Worm (Caenorhabditis elegans): Measurements from ENCODE around the gene C45B2.3.

The C45B2.3 gene

ce11 chrX:6098420-6098819, 15.7 kb downstream of the C45B2.3 start:
- TF ChIP-seq sma-9 (GFP tag; optimal IDR thresholded peaks at IDR 0.05) (peak; percentile 44), sma-9 (tag; optimal IDR thresholded peaks at IDR 0.05) (no peak), crh-2 (tag; optimal IDR thresholded peaks at IDR 0.05) (peak; percentile 10), C34F6.9 (tag; optimal IDR thresholded peaks at IDR 0.05) (no peak), zag-1 (tag; optimal IDR thresholded peaks at IDR 0.05) (no peak), fos-1 (tag; optimal IDR thresholded peaks at IDR 0.05) (peak; percentile 74), lin-13 (GFP tag; optimal IDR thresholded peaks at IDR 0.05) (no peak)

- TF ChIP-seq elt-1 (tag; optimal IDR thresholded peaks at IDR 0.05) (no peak), nhr-25 (tag; optimal IDR thresholded peaks at IDR 0.05) (peak; percentile 48), ztf-11 (tag; optimal IDR thresholded peaks at IDR 0.05) (no peak), blmp-1 (tag; optimal IDR thresholded peaks at IDR 0.05; ENCODE audit: insufficient read depth) (peak; percentile 16), fos-1 (tag; optimal IDR thresholded peaks at IDR 0.05) (peak; percentile 65), sem-4 (tag; optimal IDR thresholded peaks at IDR 0.05) (no peak), ama-1 (optimal IDR thresholded peaks at IDR 0.05) (no peak), sma-9 (GFP tag; optimal IDR thresholded peaks at IDR 0.05) (no peak), sma-9 (tag; optimal IDR thresholded peaks at IDR 0.05) (no peak)
Measured at ce11 chrX:6100395-6101099, 17.8 kb downstream of the C45B2.3 start.

DNA sequence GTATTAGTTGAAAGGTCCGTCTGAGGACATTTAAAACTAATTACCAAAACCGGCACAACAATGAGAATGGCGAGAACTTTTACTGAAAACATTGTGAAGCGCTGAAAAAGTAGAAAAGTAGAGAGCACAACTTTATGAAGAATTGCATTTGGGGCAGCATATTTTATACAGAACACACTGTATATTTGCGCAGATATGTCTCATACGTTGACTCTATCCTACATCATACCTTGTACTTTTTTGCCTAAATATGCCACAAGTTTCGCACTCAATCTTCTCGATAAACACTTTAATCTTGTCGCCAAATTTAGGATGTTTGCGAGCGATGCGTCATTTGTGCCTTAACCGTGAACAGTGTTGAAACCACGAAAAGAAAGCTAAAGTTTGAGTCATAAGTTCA, 20.5 kb downstream of the C45B2.3 start, which contains the start of gene C15H9.11:
Gene C15H9.11 (minus strand): TSS at position 101 of the 400 bp plus-strand sequence.
- TF ChIP-seq nhr-6 (tag; optimal IDR thresholded peaks at IDR 0.05), result no peak
- no peak for TF ChIP-seq C34F6.9 (tag; optimal IDR thresholded peaks at IDR 0.05)
- no peak for TF ChIP-seq ZK546.5 (tag; optimal IDR thresholded peaks at IDR 0.05)
- TF ChIP-seq ztf-4 (tag; optimal IDR thresholded peaks at IDR 0.05), result no peak
- TF ChIP-seq lin-11 (tag; optimal IDR thresholded peaks at IDR 0.05), result no peak

DNA sequence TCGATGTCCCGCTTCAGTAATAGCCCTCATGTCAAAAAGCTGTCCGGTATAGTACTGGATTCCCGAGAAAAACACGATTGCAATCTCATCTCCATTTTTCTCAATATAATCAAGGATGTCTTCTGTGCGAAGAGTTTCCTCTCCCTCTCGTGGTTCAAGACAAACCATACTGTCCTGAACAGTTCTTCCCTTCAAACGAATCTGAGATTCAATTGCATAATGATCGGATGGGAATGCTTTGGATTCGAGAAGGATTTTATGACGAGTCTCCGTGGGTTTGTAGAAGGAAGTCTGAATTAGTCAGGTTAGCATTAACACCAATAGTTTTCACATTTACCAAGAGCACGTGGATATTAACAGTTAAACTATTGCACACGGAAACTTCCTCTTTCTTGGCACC, 25.2 kb downstream of the C45B2.3 start:
- TF ChIP-seq Y55F3AM.14 (GFP tag; optimal IDR thresholded peaks at IDR 0.05) (no peak), unc-39 (tag; optimal IDR thresholded peaks at IDR 0.05) (no peak), ztf-1 (GFP tag; conservative IDR thresholded peaks at IDR 0.05) (no peak), peb-1 (tag; optimal IDR thresholded peaks at IDR 0.05) (no peak)

DNA sequence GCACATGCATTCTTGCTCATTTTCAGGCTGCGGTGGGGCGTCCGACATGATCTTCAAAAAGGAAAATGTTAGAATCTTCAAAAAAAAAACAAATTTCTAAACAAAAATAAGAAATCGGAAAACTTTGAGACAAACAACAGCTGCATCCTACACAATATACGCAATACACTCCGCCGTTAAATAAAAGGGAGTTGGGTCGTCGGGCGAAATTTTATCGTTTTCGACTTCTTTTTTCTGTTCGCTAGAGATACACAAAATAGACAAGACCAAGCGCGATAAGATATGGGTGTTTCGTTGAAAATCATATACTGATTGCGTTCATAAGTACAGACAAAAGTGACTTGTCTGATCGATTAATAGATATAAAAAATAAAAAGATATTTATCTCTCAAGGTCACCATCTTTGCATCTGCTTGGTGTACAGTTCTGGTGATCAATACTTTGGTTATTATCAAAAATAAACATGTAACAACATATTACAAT, 26.6 kb downstream of the C45B2.3 start, which contains the start of gene kynu-1:
Gene kynu-1 (minus strand): TSS at position 51 of the 483 bp plus-strand sequence.
- TF ChIP-seq alr-1 (tag; optimal IDR thresholded peaks at IDR 0.05), result no peak
- TF ChIP-seq fos-1 (tag; optimal IDR thresholded peaks at IDR 0.05), result peak; percentile 54
- peak; percentile 42 for TF ChIP-seq blmp-1 (tag; optimal IDR thresholded peaks at IDR 0.05; ENCODE audit: insufficient read depth)
- no peak for TF ChIP-seq nhr-129 (tag; optimal IDR thresholded peaks at IDR 0.05)
- peak; percentile 31 for TF ChIP-seq nhr-25 (tag; optimal IDR thresholded peaks at IDR 0.05)
- peak; percentile 56 for TF ChIP-seq sma-9 (GFP tag; optimal IDR thresholded peaks at IDR 0.05)
- TF ChIP-seq sma-9 (tag; optimal IDR thresholded peaks at IDR 0.05), result no peak
- no peak for TF ChIP-seq crh-2 (tag; optimal IDR thresholded peaks at IDR 0.05)
- no peak for TF ChIP-seq lsy-2 (tag; optimal IDR thresholded peaks at IDR 0.05)
- TF ChIP-seq egl-27 (tag; optimal IDR thresholded peaks at IDR 0.05), result peak; percentile 8
- TF ChIP-seq gmeb-1 (tag; optimal IDR thresholded peaks at IDR 0.05), result peak; percentile 0
- no peak for TF ChIP-seq unc-62 (GFP tag; optimal IDR thresholded peaks at IDR 0.05)
- peak; percentile 26 for TF ChIP-seq sma-3 (GFP tag; optimal IDR thresholded peaks at IDR 0.05)
- TF ChIP-seq nhr-21 (tag; optimal IDR thresholded peaks at IDR 0.05), result peak; percentile 27

- TF ChIP-seq mab-5 (tag; optimal IDR thresholded peaks at IDR 0.05) (no peak), unc-39 (tag; optimal IDR thresholded peaks at IDR 0.05) (no peak), nhr-21 (tag; optimal IDR thresholded peaks at IDR 0.05) (no peak), nhr-23 (tag; optimal IDR thresholded peaks at IDR 0.05) (no peak), ztf-4 (tag; optimal IDR thresholded peaks at IDR 0.05) (no peak), mdl-1 (tag; optimal IDR thresholded peaks at IDR 0.05) (no peak), ceh-82 (tag; optimal IDR thresholded peaks at IDR 0.05) (no peak), lin-39 (tag; optimal IDR thresholded peaks at IDR 0.05) (no peak), nhr-129 (tag; optimal IDR thresholded peaks at IDR 0.05) (no peak), lsy-2 (tag; optimal IDR thresholded peaks at IDR 0.05) (no peak)
Measured at ce11 chrX:6112817-6113216, 30.1 kb downstream of the C45B2.3 start, which contains the start of gene prx-3. Gene prx-3, minus strand, starts transcription at chrX:6112917.

Data from whole organism, L2 larva.